Worm (Caenorhabditis elegans) whole organism, L3 larva: ENCODE data around the gene tbx-34.
"Not testable (repeated sequence)": the region's sequence is repeated elsewhere in the genome, so short reads cannot be mapped to it uniquely, and the experiment has no call there.

ENCODE experiments used
- ZK546.5 ChIP-seq: sonication (generic microtip); optimal IDR thresholded peaks from 2 replicates; lab custom pipeline; 2017; ENCODE audit warnings: missing biosample characterization, missing genetic modification characterization
- ama-1 ChIP-seq: fragments of 150-350 bp; optimal IDR thresholded peaks from 2 replicates; lab custom pipeline; 2018
- ceh-16 ChIP-seq: sonication (generic microtip); optimal IDR thresholded peaks from 2 replicates; lab custom pipeline; 2017; ENCODE audit warnings: missing biosample characterization, missing genetic modification characterization
- ceh-28 ChIP-seq: fragments of 150-350 bp; optimal IDR thresholded peaks from 2 replicates; lab custom pipeline; 2014; ENCODE audit warnings: missing biosample characterization, missing genetic modification reagents, missing genetic modification characterization
- ceh-82 ChIP-seq: fragments of 150-350 bp; optimal IDR thresholded peaks from 2 replicates; lab custom pipeline; 2014; ENCODE audit warnings: missing biosample characterization, missing genetic modification characterization
- ceh-9 ChIP-seq: sonication (generic microtip); optimal IDR thresholded peaks from 2 replicates; lab custom pipeline; 2018; ENCODE audit warnings: missing biosample characterization, missing genetic modification characterization
- daf-12 ChIP-seq: fragments of 150-350 bp; optimal IDR thresholded peaks from 2 replicates; lab custom pipeline; 2014; ENCODE audit warnings: missing biosample characterization, missing genetic modification reagents, missing genetic modification characterization
- egl-5 ChIP-seq: fragments of 150-350 bp; optimal IDR thresholded peaks from 2 replicates; lab custom pipeline; 2017; ENCODE audit warnings: missing biosample characterization, missing genetic modification reagents, missing genetic modification characterization, inconsistent platforms
- elt-1 ChIP-seq: fragments of 150-350 bp; optimal IDR thresholded peaks from 2 replicates; lab custom pipeline; 2014; ENCODE audit warnings: missing biosample characterization, missing genetic modification characterization
- fkh-10 ChIP-seq: sonication (generic microtip); optimal IDR thresholded peaks from 2 replicates; lab custom pipeline; 2017; ENCODE audit warnings: missing biosample characterization, missing genetic modification reagents, missing genetic modification characterization
- fkh-2 ChIP-seq: fragments of 150-350 bp; optimal IDR thresholded peaks from 2 replicates; lab custom pipeline; 2014; ENCODE audit warnings: missing biosample characterization, missing genetic modification reagents, missing genetic modification characterization
- fos-1 ChIP-seq: fragments of 150-350 bp; optimal IDR thresholded peaks from 2 replicates; lab custom pipeline; 2014; ENCODE audit warnings: missing biosample characterization, missing genetic modification characterization
- hmg-11 ChIP-seq: sonication (generic microtip); optimal IDR thresholded peaks from 2 replicates; lab custom pipeline; 2016; ENCODE audit warnings: missing genetic modification characterization, missing compliant biosample characterization
- jun-1 ChIP-seq: fragments of 150-350 bp; optimal IDR thresholded peaks from 2 replicates; lab custom pipeline; 2014; ENCODE audit warnings: missing biosample characterization, missing genetic modification reagents, missing genetic modification characterization
- lin-15B ChIP-seq: fragments of 150-350 bp; optimal IDR thresholded peaks from 2 replicates; lab custom pipeline; 2014; ENCODE audit warnings: missing biosample characterization, missing genetic modification characterization
- lin-39 ChIP-seq: fragments of 150-350 bp; optimal IDR thresholded peaks from 2 replicates; lab custom pipeline; 2018; ENCODE audit warnings: missing biosample characterization, missing genetic modification reagents, missing genetic modification characterization
- mdl-1 ChIP-seq: fragments of 150-350 bp; optimal IDR thresholded peaks from 2 replicates; lab custom pipeline; 2014; ENCODE audit warnings: missing biosample characterization, missing genetic modification characterization
- nfya-1 ChIP-seq: sonication (generic microtip); optimal IDR thresholded peaks from 2 replicates; lab custom pipeline; 2017; ENCODE audit warnings: missing genetic modification characterization, mild to moderate bottlenecking, missing compliant biosample characterization, antibody characterized with exemption, moderate library complexity; ENCODE audit not compliant: insufficient read depth
- nhr-11 ChIP-seq: fragments of 150-350 bp; optimal IDR thresholded peaks from 2 replicates; lab custom pipeline; 2014; ENCODE audit warnings: missing biosample characterization, missing genetic modification characterization
- nhr-67 ChIP-seq: fragments of 150-350 bp; optimal IDR thresholded peaks from 2 replicates; lab custom pipeline; 2014; ENCODE audit warnings: missing biosample characterization, missing genetic modification characterization
- nhr-76 ChIP-seq: fragments of 150-350 bp; sonication (generic microtip); optimal IDR thresholded peaks from 5 replicates; lab custom pipeline; 2014; ENCODE audit warnings: missing biosample characterization, missing genetic modification characterization
- nhr-77 ChIP-seq: fragments of 150-350 bp; optimal IDR thresholded peaks from 2 replicates; lab custom pipeline; 2014; ENCODE audit warnings: missing biosample characterization, missing genetic modification characterization
- pha-4 ChIP-seq: fragments of 150-350 bp; optimal IDR thresholded peaks from 2 replicates; lab custom pipeline; 2014; ENCODE audit warnings: missing biosample characterization, missing genetic modification reagents, missing genetic modification characterization
- pqm-1 ChIP-seq: fragments of 150-350 bp; optimal IDR thresholded peaks from 2 replicates; lab custom pipeline; 2017; ENCODE audit warnings: missing biosample characterization, missing genetic modification characterization, inconsistent platforms
- sea-2 ChIP-seq: fragments of 150-350 bp; sonication (generic microtip); optimal IDR thresholded peaks from 4 replicates; lab custom pipeline; 2014; ENCODE audit warnings: missing biosample characterization, missing genetic modification reagents, missing genetic modification characterization
- tbx-2 ChIP-seq: sonication (generic microtip); optimal IDR thresholded peaks from 2 replicates; lab custom pipeline; 2016; ENCODE audit warnings: mild to moderate bottlenecking, missing genetic modification characterization, missing compliant biosample characterization
- ztf-11 ChIP-seq: fragments of 150-350 bp; optimal IDR thresholded peaks from 2 replicates; lab custom pipeline; 2014; ENCODE audit warnings: missing biosample characterization, missing genetic modification characterization
- ztf-4 ChIP-seq: fragments of 150-350 bp; optimal IDR thresholded peaks from 2 replicates; lab custom pipeline; 2014; ENCODE audit warnings: missing biosample characterization, missing genetic modification characterization

tbx-34 gene

DNA sequence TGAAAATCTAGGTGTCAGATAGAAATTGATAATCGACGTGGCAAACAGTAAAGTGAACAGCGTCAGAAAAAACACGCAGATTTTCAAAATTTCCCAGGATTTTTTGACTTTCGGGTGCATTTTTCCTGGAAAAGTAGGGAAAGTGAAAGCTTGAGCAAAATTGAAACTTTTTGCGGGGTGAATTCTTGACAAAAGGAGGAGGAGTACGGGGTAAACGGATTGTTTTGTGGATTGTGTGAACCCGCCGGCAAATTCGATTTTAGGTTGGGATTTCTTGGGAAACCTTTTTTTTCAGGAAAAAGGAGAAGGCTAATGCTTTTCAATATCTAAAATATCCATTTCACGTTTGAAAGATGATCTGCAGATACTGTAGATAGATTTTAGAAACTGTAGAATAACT, 16.7 kb upstream of the tbx-34 start, which contains the start of gene Y47D3A.34:
Gene Y47D3A.34, minus strand, starts transcription at position 120 of the 400 bp plus-strand sequence.
- peak; percentile 85 for TF ChIP-seq fkh-10
- no peak for TF ChIP-seq ama-1 (lab: Kevin White, UChicago)

DNA sequence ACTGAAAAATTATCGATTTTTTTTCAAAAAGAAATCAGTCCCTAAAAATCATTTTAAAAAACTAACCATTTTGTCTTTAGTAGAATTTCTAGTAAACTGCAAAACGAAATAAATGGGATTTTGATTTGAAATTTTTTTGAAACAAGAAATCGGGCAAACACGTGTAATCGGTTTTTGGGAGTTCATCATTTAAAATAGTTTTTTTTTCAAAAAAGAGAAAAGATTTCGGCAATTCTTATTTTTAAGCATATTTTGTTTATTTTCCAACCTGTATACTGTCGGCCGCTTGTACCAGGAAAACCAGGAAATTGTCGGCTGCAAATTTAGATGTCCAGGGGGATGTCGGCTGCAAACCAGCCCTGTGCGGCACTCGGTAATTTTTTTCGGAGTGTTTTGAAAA, 13.9 kb upstream of the tbx-34 start, which contains the start of gene elo-8:
Gene elo-8, minus strand, starts transcription at position 101 of the 400 bp plus-strand sequence.
- no peak for TF ChIP-seq daf-12 (tag; lab: Kevin White, UChicago)
- TF ChIP-seq, all 47 proteins: peak for 0

DNA sequence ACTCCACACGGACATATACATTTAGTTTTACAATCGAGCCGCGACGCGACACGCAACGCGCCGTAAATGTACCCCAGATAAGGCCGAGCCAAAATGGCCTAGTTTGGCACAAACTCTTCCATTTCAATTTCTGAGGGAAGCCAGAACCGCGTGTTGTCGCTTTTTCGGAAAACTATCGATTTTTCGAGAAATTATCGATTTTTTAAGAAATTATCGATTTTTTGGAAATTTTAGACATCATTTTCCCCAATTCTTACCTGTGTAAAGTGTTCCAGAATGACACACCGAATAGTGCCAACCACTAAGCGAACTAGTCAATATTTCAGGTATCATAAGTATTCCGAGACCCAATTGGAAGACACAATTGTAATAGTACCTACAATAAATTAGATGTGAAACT, 13.4 kb upstream of the tbx-34 start:
- TF ChIP-seq ceh-28 (tag; lab: Kevin White, UChicago) (peak; percentile 31), sea-2 (GFP tag; lab: Kevin White, UChicago) (no peak), pha-4 (tag; lab: Kevin White, UChicago) (no peak), nhr-76 (tag; lab: Kevin White, UChicago) (no peak), pqm-1 (tag; lab: Kevin White, UChicago) (no peak)

- TF ChIP-seq nfya-1 (no peak), ceh-28 (tag; lab: Kevin White, UChicago) (peak; percentile 38), egl-5 (tag; lab: Kevin White, UChicago) (no peak), ceh-16 (no peak), mdl-1 (no peak), jun-1 (tag; lab: Kevin White, UChicago) (no peak), lin-15B (no peak)
Measured at ce11 chrIII:11230581-11230980, 12.5 kb upstream of the tbx-34 start.

- TF ChIP-seq nhr-76 (tag; lab: Kevin White, UChicago), result no peak
- no peak for TF ChIP-seq ztf-11 (tag; lab: Kevin White, UChicago)
- TF ChIP-seq elt-1, result no peak
- no peak for TF ChIP-seq fkh-2 (tag; lab: Kevin White, UChicago)
- no peak for TF ChIP-seq ceh-9 (tag; lab: Kevin White, UChicago)
- no peak for TF ChIP-seq ZK546.5 (tag; lab: Kevin White, UChicago)
- TF ChIP-seq ceh-82, result no peak
- no peak for TF ChIP-seq fos-1 (tag; lab: Kevin White, UChicago)
- TF ChIP-seq fkh-10, result no peak
- TF ChIP-seq nhr-67, result no peak
- no peak for TF ChIP-seq ztf-4 (tag; lab: Kevin White, UChicago)
- TF ChIP-seq jun-1 (tag; lab: Kevin White, UChicago), result no peak
- no peak for TF ChIP-seq tbx-2
- TF ChIP-seq, all 47 proteins: peak for 0
Measured at ce11 chrIII:11227025-11227424, 9.0 kb upstream of the tbx-34 start, which contains the start of gene tbx-37. Gene tbx-37 (minus strand): TSS chrIII:11227125.

DNA sequence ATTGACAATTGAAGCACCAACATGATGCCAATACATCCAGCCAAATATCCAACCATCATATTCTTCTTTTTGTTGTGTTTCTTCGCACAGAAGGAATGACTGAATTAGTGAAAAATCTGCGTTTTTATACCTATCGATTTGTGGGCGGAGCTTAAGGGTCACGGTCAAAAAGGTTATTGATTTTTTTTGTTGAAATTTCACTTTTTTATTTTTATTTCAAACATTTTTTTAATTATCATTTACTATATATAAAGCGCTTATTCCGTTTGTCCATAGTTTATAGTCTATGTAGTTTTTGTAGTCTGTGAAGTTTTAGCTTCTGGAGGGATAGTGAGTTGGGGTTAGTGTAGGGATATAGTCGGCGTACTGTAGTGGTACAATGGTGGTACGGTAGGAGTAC, 6.0 kb upstream of the tbx-34 start, which contains the start of gene Y47D3A.13:
Gene Y47D3A.13, minus strand, starts transcription at position 101 of the 400 bp plus-strand sequence.
- not testable (repeated sequence) for TF ChIP-seq fos-1, lin-39, fkh-2 (tag; lab: Kevin White, UChicago)

DNA sequence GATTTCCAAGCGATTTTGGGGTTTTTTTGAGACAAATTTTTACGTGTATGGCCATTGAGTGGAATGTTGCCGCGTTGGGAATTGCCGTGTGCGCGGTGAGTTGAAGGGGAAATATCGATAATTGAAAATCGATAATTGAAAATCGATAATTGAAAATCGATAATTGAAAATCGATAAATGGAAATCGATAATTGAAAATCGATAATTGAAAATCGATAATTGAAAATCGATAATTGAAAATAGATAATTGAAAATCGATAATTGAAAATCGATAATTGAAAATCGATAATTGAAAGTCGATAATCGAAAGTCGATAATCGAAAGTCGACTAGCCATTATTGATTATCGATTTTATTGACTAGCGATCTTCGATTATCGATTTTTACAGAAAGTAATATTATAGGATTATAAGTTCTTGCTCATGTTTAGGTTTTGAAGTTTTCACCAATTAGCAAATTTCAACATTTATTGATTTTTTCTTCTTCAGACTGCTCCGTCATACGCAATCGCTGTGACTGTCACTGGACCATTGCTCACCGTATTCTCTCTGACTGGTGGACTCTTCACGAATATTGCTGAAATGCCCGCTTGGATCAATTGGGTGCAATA, 3.6 kb upstream of the tbx-34 start:
- TF ChIP-seq egl-5 (tag; lab: Kevin White, UChicago) (no peak), ceh-28 (tag; lab: Kevin White, UChicago) (peak; percentile 99), nhr-11 (tag; lab: Kevin White, UChicago) (no peak)

- peak; percentile 52 for TF ChIP-seq hmg-11 (tag; lab: Kevin White, UChicago)
- no peak for TF ChIP-seq nhr-77 (tag; lab: Kevin White, UChicago)
Measured at ce11 chrIII:11208371-11208770, 9.7 kb downstream of the tbx-34 start.
